Fruit fly (Drosophila melanogaster): ENCODE results near the gene RAF2.

- no peak for TF ChIP-seq usp (GFP tag; optimal IDR thresholded peaks at IDR 0.05)
- no peak for TF ChIP-seq pan (optimal IDR thresholded peaks at IDR 0.05)
- TF ChIP-seq CG8478 (optimal IDR thresholded peaks at IDR 0.05): no peak
- TF ChIP-seq Dll (optimal IDR thresholded peaks at IDR 0.05): no peak
- TF ChIP-seq psq (optimal IDR thresholded peaks at IDR 0.05): no peak
These were observed 21.5 kb upstream of the RAF2 start, which contains the start of gene Cpr72Eb for dm6 chr3L:16364599-16364998.

Measured in whole organism.